Worm (Caenorhabditis elegans) whole organism, mixed stage, embryonic: ENCODE measurements around the gene C17G10.7.

Experiments
- lsy-2 ChIP-seq: fragments of 150-350 bp; optimal IDR thresholded peaks from 2 replicates; lab custom pipeline; 2014; ENCODE audit warnings: missing biosample characterization, missing genetic modification characterization
- mab-5 ChIP-seq: fragments of 150-350 bp; optimal IDR thresholded peaks from 2 replicates; lab custom pipeline; 2014; ENCODE audit warnings: missing biosample characterization, missing genetic modification characterization
- nhr-237 ChIP-seq: fragments of 150-350 bp; optimal IDR thresholded peaks from 2 replicates; lab custom pipeline; 2014; ENCODE audit warnings: missing biosample characterization, missing genetic modification characterization

DNA sequence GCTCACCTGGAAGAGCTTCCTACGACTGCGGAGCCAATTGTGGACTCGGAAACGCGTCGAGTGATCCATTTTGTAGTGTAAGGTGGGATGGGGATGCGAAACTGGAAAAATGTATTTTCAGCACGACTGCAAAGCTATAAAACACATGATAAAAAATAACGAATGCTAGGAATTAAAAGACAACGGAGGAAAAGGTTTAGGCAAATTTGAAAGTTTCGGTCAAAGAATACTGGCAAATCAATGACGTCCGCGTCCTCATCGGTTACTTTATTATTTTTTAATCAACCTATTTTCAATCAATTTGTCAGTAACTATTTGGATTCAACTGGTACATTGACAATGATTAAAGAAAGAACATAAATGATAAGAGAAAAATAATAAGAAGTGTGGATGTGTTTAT is at the start of gene C17G10.7:
- no peak for TF ChIP-seq lsy-2 (tag; lab: Kevin White, UChicago)
- no peak for TF ChIP-seq mab-5
- no peak for TF ChIP-seq nhr-237
